Fruit fly (Drosophila melanogaster) whole organism: ENCODE results near the gene Ir7d.

ENCODE experiments used
- CG8478 ChIP-seq: fragments of >200 bp; optimal IDR thresholded peaks from 2 replicates; lab custom pipeline; 2018; ENCODE audit warnings: inconsistent platforms
- Dll ChIP-seq: fragments of >200 bp; optimal IDR thresholded peaks from 2 replicates; lab custom pipeline; 2017
- EcR ChIP-seq, 2 experiments: fragments of >200 bp; optimal IDR thresholded peaks; 2 replicates each; lab custom pipeline; 2017; ENCODE audit warnings: missing biosample characterization in 2 of 2, missing genetic modification characterization in 2 of 2, missing genetic modification reagents in 2 of 2
- pan ChIP-seq: fragments of >200 bp; optimal IDR thresholded peaks from 2 replicates; lab custom pipeline; 2017
- psq ChIP-seq: fragments of >200 bp; optimal IDR thresholded peaks from 2 replicates; lab custom pipeline; 2017
- usp ChIP-seq: fragments of >200 bp; optimal IDR thresholded peaks from 2 replicates; lab custom pipeline; 2017; ENCODE audit warnings: missing biosample characterization, missing genetic modification characterization, mixed read lengths

Gene Ir7d

DNA sequence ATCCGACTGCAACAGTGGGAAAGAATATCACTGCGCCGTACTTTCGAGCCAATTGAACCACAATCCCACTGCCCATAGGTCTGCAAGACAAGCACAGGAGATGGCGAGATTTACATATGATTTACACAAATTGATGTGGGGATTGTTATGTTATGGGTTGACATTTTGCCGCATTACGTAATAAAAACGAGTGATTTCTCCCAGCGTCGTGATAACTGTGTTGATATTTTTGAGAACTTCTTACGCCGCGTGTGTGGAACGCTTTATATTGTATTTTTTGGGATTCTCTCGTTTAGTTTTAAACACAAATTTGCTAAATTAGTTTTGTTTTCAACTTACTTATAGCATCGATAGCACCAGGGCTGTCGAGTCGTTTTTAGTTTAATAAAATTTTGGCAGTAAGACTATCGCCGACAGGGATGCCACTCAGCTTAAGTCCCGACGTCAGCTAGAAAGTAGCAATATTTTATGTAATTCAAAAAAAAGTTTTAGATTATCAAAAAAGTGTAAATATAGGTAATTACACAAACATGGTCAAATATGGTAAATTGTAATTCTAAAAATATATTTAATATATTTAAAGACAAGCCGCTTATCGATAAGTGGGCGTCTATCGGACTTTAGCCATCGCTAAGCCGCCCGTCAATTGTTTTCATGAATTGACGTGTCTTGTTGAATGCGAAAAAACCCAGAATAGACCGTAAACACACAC is 14.9 kb upstream of the Ir7d start, which contains the start of the genes CG45089, ND-MNLL and p115:
Gene CG45089, minus strand, starts transcription at position 388 of the 712 bp plus-strand sequence.
Gene ND-MNLL, minus strand, starts transcription at position 388 of the 712 bp plus-strand sequence.
Gene p115, plus strand, starts transcription at position 621 of the 712 bp plus-strand sequence.
- TF ChIP-seq CG8478, result no peak
- TF ChIP-seq usp (GFP tag; lab: Kevin White, UChicago), result no peak
- TF ChIP-seq EcR (GFP tag; optimal IDR thresholded peaks at IDR 0.05; lab: Kevin White, UChicago), result no peak
- TF ChIP-seq psq (lab: Kevin White, UChicago), result no peak
- no peak for TF ChIP-seq Dll (lab: Kevin White, UChicago)
- no peak for TF ChIP-seq pan (lab: Kevin White, UChicago)

DNA sequence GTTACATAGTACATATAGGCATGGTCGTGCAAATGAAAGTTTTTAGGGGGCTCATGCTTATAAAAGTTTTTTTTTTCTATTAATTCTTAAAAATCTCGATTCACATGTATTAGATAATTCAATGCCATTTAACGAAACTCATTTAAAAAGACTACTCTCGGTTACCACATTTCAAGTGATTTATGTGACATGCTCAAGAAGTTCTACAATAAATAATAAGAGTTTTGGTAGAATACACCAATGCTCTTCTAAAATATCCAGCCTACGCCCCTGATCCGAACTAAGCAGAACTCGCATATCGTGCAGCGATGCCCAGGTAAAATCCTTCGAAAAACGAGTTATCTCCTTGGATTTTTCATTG is 13.9 kb upstream of the Ir7d start:
- no peak for TF ChIP-seq psq (lab: Kevin White, UChicago)
- no peak for TF ChIP-seq EcR (GFP tag; optimal IDR thresholded peaks at IDR 0.05; lab: Kevin White, UChicago)
- no peak for TF ChIP-seq pan (lab: Kevin White, UChicago)
- no peak for TF ChIP-seq CG8478
- no peak for TF ChIP-seq usp (GFP tag; lab: Kevin White, UChicago)
- no peak for TF ChIP-seq Dll (lab: Kevin White, UChicago)

DNA sequence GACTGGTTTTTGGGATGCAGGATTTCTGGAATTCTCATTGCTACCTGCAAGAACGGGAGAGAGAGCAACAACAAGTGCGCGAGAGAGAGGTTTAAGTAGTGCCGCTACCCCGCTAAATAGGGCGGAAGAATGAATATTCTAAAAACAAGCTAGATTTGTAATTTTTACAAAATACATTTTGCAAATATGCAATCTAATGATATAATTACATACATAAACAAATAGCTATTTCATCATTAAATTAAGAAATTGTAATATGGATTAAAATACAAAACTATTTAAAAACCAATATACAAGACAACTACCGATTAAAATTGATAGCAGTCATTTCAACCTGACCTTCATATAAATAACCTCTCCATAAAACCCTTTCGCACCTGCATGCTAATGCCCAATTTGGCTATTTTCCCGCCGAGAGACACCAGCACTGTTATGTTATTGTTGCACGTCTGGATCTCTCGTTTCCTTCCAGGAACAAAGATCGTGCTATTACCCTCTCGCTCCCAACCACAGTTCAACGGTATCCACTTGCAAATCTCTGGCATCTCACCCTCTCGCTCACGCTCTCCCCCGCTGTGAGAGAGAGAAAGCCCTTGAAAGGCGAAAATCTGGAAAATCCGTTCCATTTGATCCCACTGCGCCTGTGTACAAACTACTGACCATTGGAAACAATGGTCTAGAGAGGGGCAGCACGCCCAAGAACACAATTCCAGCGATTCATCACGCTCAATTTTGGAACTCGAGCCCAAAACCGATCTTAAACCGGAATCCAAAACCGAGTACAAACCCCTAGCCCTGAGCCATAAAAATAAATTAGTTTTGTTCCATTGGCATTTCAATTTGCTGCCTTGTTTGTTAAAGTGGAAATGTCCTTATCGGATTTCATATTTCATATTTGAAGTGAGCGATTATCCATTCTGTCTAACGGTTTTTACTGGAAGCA is 13.2 kb upstream of the Ir7d start, which contains the start of gene Nek2:
Gene Nek2, minus strand, starts transcription at position 51 of the 943 bp plus-strand sequence.
- no peak for TF ChIP-seq psq (lab: Kevin White, UChicago)
- no peak for TF ChIP-seq CG8478
- no peak for TF ChIP-seq pan (lab: Kevin White, UChicago)
- TF ChIP-seq Dll (lab: Kevin White, UChicago), result no peak
- no peak for TF ChIP-seq EcR (GFP tag; optimal IDR thresholded peaks at IDR 0.05; lab: Kevin White, UChicago)
- TF ChIP-seq usp (GFP tag; lab: Kevin White, UChicago), result no peak

DNA sequence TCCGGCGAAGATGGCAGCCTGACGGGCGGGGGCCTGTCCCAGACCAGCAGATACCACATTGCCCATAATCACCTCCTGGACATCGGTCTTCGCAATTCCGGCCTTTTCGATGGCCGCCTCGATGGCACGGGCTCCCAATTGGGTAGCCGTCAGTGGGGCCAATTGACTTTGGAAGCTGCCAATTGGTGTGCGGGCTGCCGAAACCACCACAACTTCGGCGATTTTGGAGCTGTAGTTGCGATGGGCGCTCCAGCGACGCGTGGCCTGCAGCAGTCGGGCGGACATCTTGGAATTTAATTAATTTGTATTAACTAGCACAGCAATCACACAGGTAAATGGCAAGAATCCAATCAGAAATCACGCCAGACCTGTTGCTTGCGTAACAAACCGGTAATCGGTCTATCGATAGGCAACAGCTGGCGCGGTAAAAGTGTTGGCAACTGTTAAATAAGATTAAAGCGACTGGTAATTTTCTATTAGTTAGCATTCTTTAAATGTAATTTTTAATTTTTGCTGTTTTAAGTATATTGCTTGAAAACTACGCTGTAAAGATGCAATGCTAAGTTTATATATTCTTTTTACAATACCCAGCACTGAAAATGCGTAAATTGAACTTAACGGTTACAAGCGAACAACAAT is 9.9 kb upstream of the Ir7d start, which contains the start of gene Acat1:
Gene Acat1, minus strand, starts transcription at position 400 of the 639 bp plus-strand sequence.
- TF ChIP-seq CG8478 (no peak), pan (lab: Kevin White, UChicago) (no peak), usp (GFP tag; lab: Kevin White, UChicago) (no peak), psq (lab: Kevin White, UChicago) (no peak), Dll (lab: Kevin White, UChicago) (no peak), EcR (GFP tag; optimal IDR thresholded peaks at IDR 0.05; lab: Kevin White, UChicago) (no peak)

DNA sequence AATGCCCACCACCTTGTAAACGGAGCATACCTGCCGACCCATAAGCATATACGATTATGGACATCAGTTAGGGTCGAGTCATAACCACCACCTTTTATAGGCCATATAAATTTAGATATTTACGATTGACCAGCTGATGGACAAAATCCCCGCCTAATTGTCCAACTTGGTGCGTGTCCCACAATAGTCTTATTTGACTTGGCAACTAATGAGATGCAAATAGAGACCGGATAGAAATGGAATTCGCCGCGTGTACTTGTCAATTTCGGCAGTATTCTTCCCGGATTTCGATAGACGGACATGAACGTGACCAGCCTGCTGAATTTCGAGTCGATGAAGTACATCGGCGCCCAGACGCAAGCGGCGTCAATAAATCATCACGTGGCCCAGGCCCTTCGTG is 5.7 kb upstream of the Ir7d start, which contains the start of gene Ir7g:
Gene Ir7g, plus strand, starts transcription at position 301 of the 400 bp plus-strand sequence.
- TF ChIP-seq psq (lab: Kevin White, UChicago) (no peak), Dll (lab: Kevin White, UChicago) (no peak), EcR (GFP tag; optimal IDR thresholded peaks at IDR 0.05; lab: Kevin White, UChicago) (no peak)

DNA sequence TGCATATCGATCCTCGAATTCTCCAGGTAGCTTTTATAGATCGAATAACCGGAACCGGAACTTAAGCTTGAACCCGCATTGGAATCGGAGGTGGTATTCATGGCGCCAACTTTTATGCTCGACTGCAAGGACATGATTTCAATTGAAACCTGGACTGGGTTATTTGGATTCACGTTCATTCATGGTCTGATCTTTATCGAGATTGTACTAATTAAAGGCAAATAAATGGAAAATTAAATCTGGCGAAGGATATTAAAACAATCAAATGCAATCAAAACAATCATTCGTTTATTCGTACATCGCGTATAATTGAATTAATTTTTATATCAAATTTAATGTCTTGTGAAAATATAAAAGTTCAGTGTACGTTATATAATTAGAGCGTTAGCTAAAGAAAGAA is 5.3 kb upstream of the Ir7d start, which contains the start of gene Ir7f:
Gene Ir7f, minus strand, starts transcription at position 101 of the 400 bp plus-strand sequence.
- TF ChIP-seq Dll (lab: Kevin White, UChicago) (no peak), pan (lab: Kevin White, UChicago) (no peak), EcR (GFP tag; optimal IDR thresholded peaks at IDR 0.05; lab: Kevin White, UChicago) (no peak), psq (lab: Kevin White, UChicago) (no peak), usp (GFP tag; lab: Kevin White, UChicago) (no peak), CG8478 (no peak)

DNA sequence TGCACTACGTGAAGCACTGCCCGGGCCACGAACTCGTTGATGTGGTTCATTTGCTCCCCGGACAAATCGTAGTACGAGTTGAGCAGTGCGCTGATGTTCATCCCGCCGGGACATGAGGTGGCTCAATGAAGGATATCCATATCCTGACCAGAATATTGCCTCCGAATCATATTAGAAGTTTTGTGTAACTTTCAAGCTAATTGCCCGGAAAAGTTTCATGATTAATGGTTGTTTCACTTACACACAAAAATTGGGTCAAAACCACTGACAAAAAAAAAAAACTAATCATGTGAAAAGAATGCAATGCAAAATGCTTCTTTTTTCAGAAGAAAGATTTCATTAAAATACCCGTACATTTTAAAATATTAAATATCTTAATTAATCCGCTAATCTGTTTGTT is 2.9 kb upstream of the Ir7d start, which contains the start of gene Ir7e:
Gene Ir7e, minus strand, starts transcription at position 101 of the 400 bp plus-strand sequence.
- TF ChIP-seq usp (GFP tag; lab: Kevin White, UChicago) (no peak), psq (lab: Kevin White, UChicago) (no peak), CG8478 (no peak), EcR (GFP tag; optimal IDR thresholded peaks at IDR 0.05; lab: Kevin White, UChicago) (no peak), Dll (lab: Kevin White, UChicago) (no peak), pan (lab: Kevin White, UChicago) (no peak)

DNA sequence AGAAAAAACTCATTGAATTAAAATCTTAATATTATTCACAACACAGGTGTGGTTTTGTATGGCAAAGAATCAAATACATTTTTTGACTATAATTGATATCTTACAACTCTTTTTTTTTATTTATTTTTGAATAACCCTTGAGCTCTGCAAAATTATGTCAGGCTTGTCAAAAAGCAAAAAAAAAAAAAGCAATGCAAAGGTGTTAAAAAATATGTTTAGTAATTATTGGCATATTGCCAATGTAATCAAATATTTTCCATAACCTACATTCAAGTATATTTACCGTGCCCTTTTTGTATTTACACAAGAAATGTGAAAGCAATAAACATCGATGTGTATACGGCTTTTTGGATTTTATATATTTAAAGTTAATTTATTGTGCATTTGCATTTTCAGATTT is 4.5 kb downstream of the Ir7d start, which contains the start of gene Ir7c:
Gene Ir7c, plus strand, starts transcription at position 301 of the 400 bp plus-strand sequence.
- TF ChIP-seq EcR (GFP tag; optimal IDR thresholded peaks at IDR 0.05; lab: Kevin White, UChicago) (no peak), Dll (lab: Kevin White, UChicago) (no peak), CG8478 (no peak), pan (lab: Kevin White, UChicago) (no peak), psq (lab: Kevin White, UChicago) (no peak), usp (GFP tag; lab: Kevin White, UChicago) (no peak)

DNA sequence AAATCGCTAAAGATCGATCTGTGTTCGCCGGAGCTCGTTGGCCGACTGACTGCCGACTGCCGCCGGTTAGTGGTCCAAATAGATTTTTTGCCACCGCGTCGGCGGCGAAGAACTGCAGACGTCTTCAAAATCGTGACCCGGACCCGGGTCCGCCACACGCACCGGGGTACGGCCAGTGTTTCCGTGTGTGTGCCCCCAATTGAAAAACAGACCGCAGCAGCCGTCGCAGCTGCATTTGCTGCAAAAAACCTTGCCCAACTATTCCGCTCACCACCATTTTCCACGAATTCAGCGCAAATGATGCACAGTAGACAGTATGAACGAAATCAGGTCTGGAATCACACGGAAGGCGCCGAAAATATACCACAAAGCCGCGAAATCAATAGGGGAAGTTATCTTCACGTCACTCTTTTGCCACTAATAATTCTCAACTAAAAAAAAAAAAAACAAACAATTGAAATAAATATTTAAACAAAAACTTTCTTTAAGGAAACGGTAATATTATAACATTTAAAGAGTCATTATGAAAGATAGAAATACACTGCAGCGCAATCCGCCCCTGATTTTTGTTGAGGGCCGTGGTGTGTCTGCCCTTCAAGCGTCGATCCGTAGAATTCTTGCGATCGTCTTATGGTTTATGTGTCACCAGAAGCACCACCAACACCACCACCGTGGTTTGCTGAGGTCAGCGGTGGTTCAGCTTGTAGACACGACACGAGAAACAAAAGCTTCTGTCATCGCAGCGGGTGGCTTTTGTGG is 5.3 kb downstream of the Ir7d start, which contains the start of gene dec:
Gene dec, minus strand, starts transcription at position 51 of the 759 bp plus-strand sequence.
- TF ChIP-seq EcR (GFP tag; optimal IDR thresholded peaks at IDR 0.05; lab: Kevin White, UChicago), result no peak
- TF ChIP-seq usp (GFP tag; lab: Kevin White, UChicago), result no peak
- TF ChIP-seq CG8478, result no peak
- TF ChIP-seq Dll (lab: Kevin White, UChicago), result no peak
- TF ChIP-seq psq (lab: Kevin White, UChicago), result no peak
- no peak for TF ChIP-seq pan (lab: Kevin White, UChicago)

DNA sequence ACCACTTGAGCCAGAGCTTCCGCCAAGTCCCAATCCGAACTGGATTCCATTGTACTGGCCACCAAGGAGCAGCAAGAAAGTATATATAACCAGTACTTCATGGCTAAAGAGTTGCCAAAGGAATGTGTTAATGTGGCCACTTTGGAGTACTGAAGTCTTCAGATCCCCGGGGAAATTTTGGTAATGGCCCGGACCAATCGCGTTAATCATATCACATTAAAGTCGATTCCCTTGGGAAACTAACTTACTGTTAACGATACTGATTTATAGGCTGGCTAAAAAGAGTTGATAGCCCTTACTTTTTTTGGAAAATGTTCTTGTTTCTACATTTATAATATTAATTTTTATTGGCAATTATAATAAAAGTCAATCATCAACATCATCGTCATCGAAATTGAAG is 11.8 kb downstream of the Ir7d start, which contains the start of gene Ir7b:
Gene Ir7b, minus strand, starts transcription at position 101 of the 400 bp plus-strand sequence.
- TF ChIP-seq Dll (lab: Kevin White, UChicago) (no peak), psq (lab: Kevin White, UChicago) (no peak), EcR (GFP tag; optimal IDR thresholded peaks at IDR 0.05; lab: Kevin White, UChicago) (no peak), pan (lab: Kevin White, UChicago) (no peak), usp (GFP tag; lab: Kevin White, UChicago) (no peak), CG8478 (no peak)
